Fruit fly (Drosophila melanogaster): ENCODE data around the gene nrv2.
A peak's percentile ranks its signal among the peaks of the same experiment; 100 is the strongest.

nrv2 gene

DNA sequence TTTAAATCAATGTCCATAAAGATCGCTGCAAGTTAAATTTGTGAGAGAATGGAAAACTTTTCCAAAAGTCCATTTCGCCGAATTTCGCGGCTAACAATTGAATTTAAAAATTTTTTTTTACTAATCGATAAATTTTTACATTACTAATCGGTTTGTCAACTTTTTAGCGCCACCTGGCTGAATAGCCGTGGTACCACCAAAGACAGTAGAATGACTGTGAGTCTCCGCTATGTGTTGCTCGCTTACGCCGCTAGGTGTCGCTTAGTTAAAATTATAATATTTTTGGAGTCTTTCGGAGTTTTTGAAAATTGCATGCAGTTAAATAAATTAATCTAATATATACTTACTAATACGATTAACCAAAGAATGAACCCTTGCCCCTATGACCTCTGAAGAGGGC is 1.3 kb downstream of the nrv2 start (continued):
- TF ChIP-seq toy (GFP tag; IDR thresholded peaks at IDR 0.05) (no peak), Hr78 (GFP tag; optimal IDR thresholded peaks at IDR 0.05) (no peak), emc (GFP tag; optimal IDR thresholded peaks at IDR 0.05) (no peak), CG32532 (GFP tag; IDR thresholded peaks at IDR 0.05) (peak; percentile 77), lab (GFP tag; optimal IDR thresholded peaks at IDR 0.05) (no peak), lbe (GFP tag; optimal IDR thresholded peaks at IDR 0.05) (no peak), tio (GFP tag; optimal IDR thresholded peaks at IDR 0.05) (no peak), luna (GFP tag; optimal IDR thresholded peaks at IDR 0.05) (no peak), pros (GFP tag; optimal IDR thresholded peaks at IDR 0.05) (no peak), scrt (GFP tag; optimal IDR thresholded peaks at IDR 0.05) (peak; percentile 2), Nf-YC (tag; optimal IDR thresholded peaks at IDR 0.05) (peak; percentile 35), Rx (GFP tag; IDR thresholded peaks at IDR 0.05) (no peak), wor (GFP tag; IDR thresholded peaks at IDR 0.05) (no peak), Antp (GFP tag; optimal IDR thresholded peaks at IDR 0.05) (no peak), CG1233 (GFP tag; optimal IDR thresholded peaks at IDR 0.05) (no peak), CG1602 (GFP tag; optimal IDR thresholded peaks at IDR 0.05) (peak; percentile 17), Rfx (GFP tag; IDR thresholded peaks at IDR 0.05) (peak; percentile 69), tap (tag; optimal IDR thresholded peaks at IDR 0.05) (no peak), Hr39 (optimal IDR thresholded peaks at IDR 0.05) (no peak), CG3838 (GFP tag; optimal IDR thresholded peaks at IDR 0.05) (no peak), CG7357 (GFP tag; IDR thresholded peaks at IDR 0.05) (no peak), Myb (GFP tag; optimal IDR thresholded peaks at IDR 0.05) (peak; percentile 67), ash1 (GFP tag; optimal IDR thresholded peaks at IDR 0.05) (no peak), CG16779 (GFP tag; IDR thresholded peaks at IDR 0.05) (peak; percentile 40; the same call in 1 of the 2 replicates), zen2 (GFP tag; IDR thresholded peaks at IDR 0.05; ENCODE audit: partially characterized antibody) (no peak), Sin3A (optimal IDR thresholded peaks at IDR 0.05) (no peak), hth (optimal IDR thresholded peaks at IDR 0.05) (no peak), CG30020 (tag; optimal IDR thresholded peaks at IDR 0.05) (no peak), CG16813 (GFP tag; IDR thresholded peaks at IDR 0.05; ENCODE audit: partially characterized antibody) (peak; percentile 41; the same call in 1 of the 3 replicates), CG10979 (tag; optimal IDR thresholded peaks at IDR 0.05) (peak; percentile 31), fd3F (GFP tag; optimal IDR thresholded peaks at IDR 0.05) (no peak), CG10959 (GFP tag; IDR thresholded peaks at IDR 0.05) (no peak), CG31224 (GFP tag; IDR thresholded peaks at IDR 0.05) (no peak), ind (GFP tag; optimal IDR thresholded peaks at IDR 0.05) (no peak), CG4404 (GFP tag; IDR thresholded peaks at IDR 0.05) (0 out of 2 replicates have a peak, but pooled peaks have one; percentile 14), CG12219 (GFP tag; optimal IDR thresholded peaks at IDR 0.05) (no peak), Ets65A (GFP tag) (no peak), Atf3 (GFP tag; optimal IDR thresholded peaks at IDR 0.05) (no peak), CG1024 (GFP tag; IDR thresholded peaks at IDR 0.05) (peak; percentile 42; the same call in 1 of the 2 replicates), Bteb2 (GFP tag; optimal IDR thresholded peaks at IDR 0.05) (no peak), CG10366 (GFP tag; IDR thresholded peaks at IDR 0.05) (peak; percentile 20; the same call in 1 of the 2 replicates), unc-4 (GFP tag; IDR thresholded peaks at IDR 0.05; ENCODE audit: partially characterized antibody) (peak; percentile 40; the same call in 1 of the 2 replicates), CG13296 (GFP tag; optimal IDR thresholded peaks at IDR 0.05) (no peak), CG9609 (GFP tag; optimal IDR thresholded peaks at IDR 0.05) (peak; percentile 30), CG34376 (GFP tag; optimal IDR thresholded peaks at IDR 0.05) (no peak), CG17186 (GFP tag; optimal IDR thresholded peaks at IDR 0.05) (no peak), Dek (tag; optimal IDR thresholded peaks at IDR 0.05) (peak; percentile 44), Bdp1 (GFP tag; optimal IDR thresholded peaks at IDR 0.05) (peak; percentile 52), ara (GFP tag; IDR thresholded peaks at IDR 0.05) (no peak), lmd (GFP tag; IDR thresholded peaks at IDR 0.05) (peak; percentile 49), CoRest (tag; optimal IDR thresholded peaks at IDR 0.05) (peak; percentile 65), eyg (GFP tag; optimal IDR thresholded peaks at IDR 0.05) (no peak), E2f1 (GFP tag; IDR thresholded peaks at IDR 0.05) (0 out of 2 replicates have a peak, but pooled peaks have one; percentile 19)
